Fruit fly (Drosophila melanogaster) whole organism, prepupa: ENCODE data around the gene tmod.

ENCODE experiments used
- Blimp-1 ChIP-seq: fragments of 200-800 bp; sonication (Bioruptor generic); optimal IDR thresholded peaks from 3 replicates; lab custom pipeline; 2017; ENCODE audit warnings: missing biosample characterization, missing genetic modification characterization, mild to moderate bottlenecking, moderate library complexity, missing genetic modification reagents
- CG10631 ChIP-seq: fragments of 200-800 bp; sonication (Bioruptor generic); optimal IDR thresholded peaks from 2 replicates; lab custom pipeline; 2016; ENCODE audit warnings: missing biosample characterization, missing genetic modification characterization
- CG10669 ChIP-seq: fragments of 200-800 bp; sonication (Bioruptor generic); optimal IDR thresholded peaks from 3 replicates; lab custom pipeline; 2018; ENCODE audit warnings: missing biosample characterization, mild to moderate bottlenecking, missing genetic modification characterization, moderate library complexity
- CG11294 ChIP-seq: fragments of 200-800 bp; sonication (Bioruptor generic); IDR thresholded peaks from 2 replicates; pipeline ENCODE4 v1.3.6; 2022; ENCODE audit warnings: missing biosample characterization, missing genetic modification characterization
- CG11902 ChIP-seq: fragments of 200-800 bp; sonication (Bioruptor generic); optimal IDR thresholded peaks from 3 replicates; lab custom pipeline; 2016; ENCODE audit warnings: missing biosample characterization, missing genetic modification characterization
- CG1621 ChIP-seq: fragments of 200-800 bp; sonication (Bioruptor generic); optimal IDR thresholded peaks from 3 replicates; lab custom pipeline; 2018; ENCODE audit warnings: missing biosample characterization, mild to moderate bottlenecking, missing genetic modification characterization
- CG16779 ChIP-seq: fragments of 200-800 bp; sonication (Bioruptor generic); optimal IDR thresholded peaks from 3 replicates; lab custom pipeline; 2017; ENCODE audit warnings: missing biosample characterization, mild to moderate bottlenecking, missing genetic modification characterization
- CG3032 ChIP-seq: fragments of 200-800 bp; optimal IDR thresholded peaks from 2 replicates; lab custom pipeline; 2019; ENCODE audit warnings: missing biosample characterization, mild to moderate bottlenecking, missing genetic modification characterization, moderate library complexity
- CG31627 ChIP-seq: fragments of 200-800 bp; sonication (Bioruptor generic); optimal IDR thresholded peaks from 3 replicates; lab custom pipeline; 2016; ENCODE audit warnings: missing biosample characterization, missing genetic modification characterization
- CG32006 ChIP-seq: fragments of 200-800 bp; sonication (Bioruptor generic); optimal IDR thresholded peaks from 3 replicates; lab custom pipeline; 2017; ENCODE audit warnings: missing biosample characterization, mild to moderate bottlenecking, missing genetic modification characterization
- CG34406 ChIP-seq: fragments of 200-800 bp; sonication (Bioruptor generic); optimal IDR thresholded peaks from 3 replicates; lab custom pipeline; 2016; ENCODE audit warnings: missing biosample characterization, missing genetic modification characterization
- CG3919 ChIP-seq: fragments of 200-800 bp; sonication (Bioruptor generic); optimal IDR thresholded peaks from 3 replicates; lab custom pipeline; 2016; ENCODE audit warnings: missing biosample characterization, missing genetic modification characterization
- CG6163 ChIP-seq: fragments of 200-800 bp; sonication (Bioruptor generic); IDR thresholded peaks from 3 replicates; pipeline ENCODE4 v1.3.6; 2022; ENCODE audit warnings: missing biosample characterization, missing genetic modification characterization
- CG6276 ChIP-seq: fragments of 200-800 bp; sonication (Bioruptor generic); optimal IDR thresholded peaks from 2 replicates; lab custom pipeline; 2017; ENCODE audit warnings: missing biosample characterization, mild to moderate bottlenecking, missing genetic modification characterization
- CG6792 ChIP-seq: fragments of 200-800 bp; sonication (Bioruptor generic); optimal IDR thresholded peaks from 3 replicates; lab custom pipeline; 2016; ENCODE audit warnings: missing biosample characterization, missing genetic modification characterization
- CG6808 ChIP-seq: fragments of 200-800 bp; sonication (Bioruptor generic); optimal IDR thresholded peaks from 3 replicates; lab custom pipeline; 2017; ENCODE audit warnings: missing biosample characterization, missing genetic modification characterization, mild to moderate bottlenecking, moderate library complexity, missing genetic modification reagents
- CG6854 ChIP-seq: fragments of 200-800 bp; sonication (Bioruptor generic); optimal IDR thresholded peaks from 2 replicates; lab custom pipeline; 2017; ENCODE audit warnings: missing biosample characterization, mild to moderate bottlenecking, missing genetic modification characterization
- CG7368 ChIP-seq: fragments of 200-800 bp; sonication (Bioruptor generic); optimal IDR thresholded peaks from 3 replicates; lab custom pipeline; 2016; ENCODE audit warnings: missing biosample characterization, missing genetic modification characterization
- CG8119 ChIP-seq: fragments of 200-800 bp; sonication (Bioruptor generic); IDR thresholded peaks from 3 replicates; pipeline ENCODE4 v1.3.6; 2022; ENCODE audit warnings: missing biosample characterization, missing genetic modification characterization
- CG8319 ChIP-seq: fragments of 200-800 bp; sonication (Bioruptor generic); optimal IDR thresholded peaks from 3 replicates; lab custom pipeline; 2016; ENCODE audit warnings: missing biosample characterization, missing genetic modification characterization
- CG8632 ChIP-seq: fragments of 200-800 bp; sonication (Bioruptor generic); optimal IDR thresholded peaks from 3 replicates; lab custom pipeline; 2016; ENCODE audit warnings: missing biosample characterization, missing genetic modification characterization
- CG9139 ChIP-seq: fragments of 200-800 bp; sonication (Bioruptor generic); optimal IDR thresholded peaks from 3 replicates; lab custom pipeline; 2017; ENCODE audit warnings: missing biosample characterization, mild to moderate bottlenecking, missing genetic modification characterization
- Eip75B ChIP-seq: fragments of 200-800 bp; sonication (Bioruptor generic); optimal IDR thresholded peaks from 3 replicates; lab custom pipeline; 2016; ENCODE audit warnings: missing biosample characterization, missing genetic modification characterization
- Eip78C ChIP-seq: fragments of 200-800 bp; sonication (Bioruptor generic); peaks from one replicate; lab custom pipeline; 2016; ENCODE audit warnings: missing biosample characterization, missing genetic modification characterization
- Ets21C ChIP-seq: fragments of 200-800 bp; sonication (Bioruptor generic); optimal IDR thresholded peaks from 3 replicates; lab custom pipeline; 2016; ENCODE audit warnings: missing biosample characterization, missing genetic modification characterization
- Ets96B ChIP-seq: fragments of 200-800 bp; optimal IDR thresholded peaks from 2 replicates; lab custom pipeline; 2019; ENCODE audit warnings: missing biosample characterization, mild to moderate bottlenecking, missing genetic modification characterization, moderate library complexity
- Gug ChIP-seq: fragments of 200-800 bp; sonication (Bioruptor generic); IDR thresholded peaks from 2 replicates; pipeline ENCODE4 v1.3.6; 2022; ENCODE audit warnings: missing biosample characterization, missing genetic modification characterization
- Hr38 ChIP-seq: sonication (Bioruptor generic); optimal IDR thresholded peaks from 2 replicates; lab custom pipeline; 2016; ENCODE audit warnings: missing biosample characterization, missing genetic modification characterization
- Hr39 ChIP-seq: fragments of 200-800 bp; sonication (Bioruptor generic); optimal IDR thresholded peaks from 2 replicates; lab custom pipeline; 2016; ENCODE audit warnings: missing biosample characterization, missing genetic modification characterization
- Hr4 ChIP-seq: fragments of 200-800 bp; sonication (Bioruptor generic); optimal IDR thresholded peaks from 3 replicates; lab custom pipeline; 2016; ENCODE audit warnings: missing biosample characterization, missing genetic modification characterization
- Lpt ChIP-seq: fragments of 200-800 bp; sonication (Bioruptor generic); optimal IDR thresholded peaks from 3 replicates; lab custom pipeline; 2016; ENCODE audit warnings: missing biosample characterization, missing genetic modification characterization
- OdsH ChIP-seq: fragments of 200-800 bp; sonication (Bioruptor generic); optimal IDR thresholded peaks from 3 replicates; lab custom pipeline; 2016; ENCODE audit warnings: missing biosample characterization, missing genetic modification characterization
- Smox ChIP-seq: fragments of 200-800 bp; sonication (Bioruptor generic); optimal IDR thresholded peaks from 3 replicates; lab custom pipeline; 2016; ENCODE audit warnings: missing biosample characterization, missing genetic modification characterization
- Sox102F ChIP-seq: fragments of 200-800 bp; sonication (Bioruptor generic); optimal IDR thresholded peaks from 2 replicates; lab custom pipeline; 2016; ENCODE audit warnings: missing biosample characterization, mild to moderate bottlenecking, missing genetic modification characterization
- Sox14 ChIP-seq: fragments of 200-800 bp; sonication (Bioruptor generic); optimal IDR thresholded peaks from 3 replicates; lab custom pipeline; 2016; ENCODE audit warnings: missing biosample characterization, missing genetic modification characterization
- Sox15 ChIP-seq: fragments of 200-800 bp; sonication (Bioruptor generic); optimal IDR thresholded peaks from 3 replicates; lab custom pipeline; 2016; ENCODE audit warnings: missing biosample characterization, missing genetic modification characterization
- achi ChIP-seq: fragments of 200-800 bp; sonication (Bioruptor generic); optimal IDR thresholded peaks from 3 replicates; lab custom pipeline; 2016; ENCODE audit warnings: missing biosample characterization, missing genetic modification characterization
- acj6 ChIP-seq: fragments of 200-800 bp; sonication (Bioruptor generic); optimal IDR thresholded peaks from 3 replicates; lab custom pipeline; 2016; ENCODE audit warnings: missing biosample characterization, missing genetic modification characterization
- dac ChIP-seq: fragments of 200-800 bp; sonication (Bioruptor generic); optimal IDR thresholded peaks from 2 replicates; lab custom pipeline; 2017; ENCODE audit warnings: missing biosample characterization, mild to moderate bottlenecking, missing genetic modification characterization
- eg ChIP-seq: fragments of 200-800 bp; sonication (Bioruptor generic); IDR thresholded peaks from 3 replicates; pipeline ENCODE4 v1.3.6; 2022; ENCODE audit warnings: missing biosample characterization, missing genetic modification characterization
- esn ChIP-seq: fragments of 200-800 bp; sonication (Bioruptor generic); optimal IDR thresholded peaks from 2 replicates; lab custom pipeline; 2016; ENCODE audit warnings: missing biosample characterization, mild to moderate bottlenecking, missing genetic modification characterization, moderate library complexity
- fd59A ChIP-seq: fragments of 200-800 bp; sonication (Bioruptor generic); optimal IDR thresholded peaks from 2 replicates; lab custom pipeline; 2017; ENCODE audit warnings: missing biosample characterization, mild to moderate bottlenecking, missing genetic modification characterization, missing genetic modification reagents
- fd85E ChIP-seq: fragments of 200-800 bp; sonication (Bioruptor generic); optimal IDR thresholded peaks from 3 replicates; lab custom pipeline; 2016; ENCODE audit warnings: missing biosample characterization, missing genetic modification characterization
- lz ChIP-seq: fragments of 200-800 bp; sonication (Bioruptor generic); optimal IDR thresholded peaks from 3 replicates; lab custom pipeline; 2016; ENCODE audit warnings: missing biosample characterization, missing genetic modification characterization
- pdm3 ChIP-seq: fragments of 200-800 bp; sonication (Bioruptor generic); optimal IDR thresholded peaks from 3 replicates; lab custom pipeline; 2016; ENCODE audit warnings: missing biosample characterization, missing genetic modification characterization
- salr ChIP-seq, 2 experiments: fragments of 200-800 bp; sonication (Bioruptor generic); optimal IDR thresholded peaks; 3 replicates each; lab custom pipeline; 2016 to 2018; ENCODE audit warnings: missing biosample characterization in 2 of 2, missing genetic modification characterization in 2 of 2, mild to moderate bottlenecking in 1 of 2
- spab ChIP-seq: fragments of 200-800 bp; sonication (Bioruptor generic); optimal IDR thresholded peaks from 2 replicates; lab custom pipeline; 2017; ENCODE audit warnings: missing biosample characterization, mild to moderate bottlenecking, missing genetic modification characterization, missing genetic modification reagents
- svp ChIP-seq: fragments of 200-800 bp; sonication (Bioruptor generic); peaks from one replicate; lab custom pipeline; 2016; ENCODE audit warnings: missing biosample characterization, missing genetic modification characterization
- topi ChIP-seq: fragments of 200-800 bp; sonication (Bioruptor generic); optimal IDR thresholded peaks from 3 replicates; lab custom pipeline; 2016; ENCODE audit warnings: missing biosample characterization, missing genetic modification characterization
- vri ChIP-seq: fragments of 200-800 bp; sonication (Bioruptor generic); optimal IDR thresholded peaks from 3 replicates; lab custom pipeline; 2016; ENCODE audit warnings: missing biosample characterization, mild to moderate bottlenecking, missing genetic modification characterization

Gene tmod

dm6 chr3R:30587196-30587753 lies 54.9 kb downstream of the tmod start, which contains the start of gene CG9717:
TSS of gene CG9717 (minus strand) at chr3R:30587302.
- TF ChIP-seq svp (GFP tag; lab: Kevin White, UChicago) (peak; percentile 84), CG8119 (GFP tag; lab: Robert Waterston, UW) (no peak)
- TF ChIP-seq, all 60 proteins: peak for 1

dm6 chr3R:30590237-30590636 lies 57.8 kb downstream of the tmod start:
- no peak for TF ChIP-seq pdm3 (GFP tag; lab: Kevin White, UChicago)
- TF ChIP-seq OdsH (GFP tag; lab: Kevin White, UChicago) = peak; percentile 40
- peak; percentile 27 for TF ChIP-seq Eip75B (GFP tag; lab: Kevin White, UChicago)
- TF ChIP-seq CG8632 = peak; percentile 19
- TF ChIP-seq lz (GFP tag; lab: Kevin White, UChicago) = peak; percentile 28
- peak; percentile 15 for TF ChIP-seq CG32006 (GFP tag; lab: Kevin White, UChicago)
- TF ChIP-seq CG1621 (tag; lab: Kevin White, UChicago) = no peak
- TF ChIP-seq topi (GFP tag; lab: Kevin White, UChicago) = peak; percentile 35
- no peak for TF ChIP-seq CG8319
- peak; percentile 37 for TF ChIP-seq acj6 (GFP tag; lab: Kevin White, UChicago)
- TF ChIP-seq CG10669 (GFP tag; lab: Kevin White, UChicago) = peak; percentile 3
- TF ChIP-seq Sox14 (GFP tag; lab: Kevin White, UChicago) = no peak
- TF ChIP-seq Ets96B (tag; lab: Kevin White, UChicago) = no peak
- no peak for TF ChIP-seq Blimp-1 (GFP tag; lab: Kevin White, UChicago)
- TF ChIP-seq CG3032 (tag; lab: Kevin White, UChicago) = no peak
- TF ChIP-seq CG7368 (GFP tag; lab: Kevin White, UChicago) = no peak
- TF ChIP-seq spab (GFP tag; lab: Kevin White, UChicago) = no peak
- TF ChIP-seq Sox102F (GFP tag; lab: Kevin White, UChicago) = peak; percentile 25
- no peak for TF ChIP-seq CG9139 (GFP tag; lab: Kevin White, UChicago)
- TF ChIP-seq Sox15 (GFP tag; lab: Kevin White, UChicago) = no peak
- TF ChIP-seq CG31627 (GFP tag; lab: Kevin White, UChicago) = peak; percentile 20
- TF ChIP-seq CG11902 (GFP tag; lab: Kevin White, UChicago) = peak; percentile 21
- TF ChIP-seq salr (GFP tag; optimal IDR thresholded peaks at IDR 0.05; lab: Kevin White, UChicago) = no peak
- TF ChIP-seq Hr39 (GFP tag; lab: Kevin White, UChicago) = peak; percentile 11
- TF ChIP-seq Lpt (GFP tag; lab: Kevin White, UChicago) = no peak
- TF ChIP-seq Hr38 (GFP tag; lab: Kevin White, UChicago) = no peak
- TF ChIP-seq CG10631 (GFP tag; lab: Kevin White, UChicago) = peak; percentile 6
- TF ChIP-seq Gug = no peak
- TF ChIP-seq CG6808 (GFP tag; lab: Kevin White, UChicago) = no peak
- no peak for TF ChIP-seq dac (GFP tag; lab: Kevin White, UChicago)
- peak; percentile 78 for TF ChIP-seq Eip78C (GFP tag; lab: Kevin White, UChicago)
- TF ChIP-seq esn (GFP tag; lab: Kevin White, UChicago) = peak; percentile 44
- no peak for TF ChIP-seq CG6854 (GFP tag; lab: Kevin White, UChicago)
- TF ChIP-seq Smox (GFP tag; lab: Kevin White, UChicago) = no peak
- TF ChIP-seq CG34406 = peak; percentile 7
- TF ChIP-seq CG6792 = peak; percentile 34
- no peak for TF ChIP-seq Ets21C
- TF ChIP-seq Hr4 = no peak
- no peak for TF ChIP-seq eg (GFP tag; lab: Robert Waterston, UW)
- no peak for TF ChIP-seq CG11294 (GFP tag; lab: Robert Waterston, UW)
- no peak for TF ChIP-seq CG16779
- peak; percentile 26; the same call in 2 of the 3 replicates for TF ChIP-seq CG6163
- peak; percentile 17 for TF ChIP-seq CG3919 (GFP tag; lab: Kevin White, UChicago)
- TF ChIP-seq CG6276 (GFP tag; lab: Kevin White, UChicago) = no peak
- TF ChIP-seq vri (GFP tag; lab: Kevin White, UChicago) = no peak
- TF ChIP-seq fd85E (GFP tag; lab: Kevin White, UChicago) = no peak
- no peak for TF ChIP-seq achi (GFP tag; lab: Kevin White, UChicago)
- no peak for TF ChIP-seq CG8119 (GFP tag; lab: Robert Waterston, UW)
- TF ChIP-seq fd59A (GFP tag; lab: Kevin White, UChicago) = no peak
